Worm (Caenorhabditis elegans): ENCODE measurements around the gene F07B7.7.

- no peak for TF ChIP-seq ceh-43 (GFP tag; optimal IDR thresholded peaks at IDR 0.05)
- no peak for TF ChIP-seq ham-2 (GFP tag; optimal IDR thresholded peaks at IDR 0.05)
- TF ChIP-seq drap-1 (GFP tag; optimal IDR thresholded peaks at IDR 0.05) = no peak
- no peak for TF ChIP-seq ztf-11 (tag; optimal IDR thresholded peaks at IDR 0.05)
- no peak for TF ChIP-seq blmp-1 (tag; optimal IDR thresholded peaks at IDR 0.05)
- TF ChIP-seq ces-1 (GFP tag; optimal IDR thresholded peaks at IDR 0.05) = peak; percentile 95
These were observed 30.4 kb upstream of the F07B7.7 start for ce11 chrV:8805047-8805446.

All from whole organism, mixed stage, embryonic.